Fruit fly (Drosophila melanogaster) whole organism, wandering third instar larva: Measurements from ENCODE around the gene CG15414.
A peak's percentile ranks its signal among the peaks of the same experiment; 100 is the strongest.

Experiments used
- Abd-B ChIP-seq: fragments of >200 bp; optimal IDR thresholded peaks from 2 replicates; lab custom pipeline; 2017; ENCODE audit warnings: missing biosample characterization, missing genetic modification characterization
- CG9705 ChIP-seq: fragments of 200-800 bp; sonication (Bioruptor generic); optimal IDR thresholded peaks from 2 replicates; lab custom pipeline; 2018; ENCODE audit warnings: missing biosample characterization, mild to moderate bottlenecking, missing genetic modification characterization
- GATAd ChIP-seq: sonication (Bioruptor generic); optimal IDR thresholded peaks from 2 replicates; lab custom pipeline; 2016; ENCODE audit warnings: missing biosample characterization, missing genetic modification characterization
- Hr78 ChIP-seq: fragments of >200 bp; optimal IDR thresholded peaks from 2 replicates; lab custom pipeline; 2017; ENCODE audit warnings: missing biosample characterization, missing genetic modification characterization
- Hr83 ChIP-seq: fragments of 200-300 bp; sonication (Bioruptor generic); optimal IDR thresholded peaks from 2 replicates; lab custom pipeline; 2016; ENCODE audit warnings: missing biosample characterization, mild to moderate bottlenecking, missing genetic modification characterization, moderate library complexity; ENCODE audit not compliant: poor library complexity, severe bottlenecking
- foxo ChIP-seq, 2 experiments: fragments of 200-800 bp; sonication (Bioruptor generic); optimal IDR thresholded peaks; 2 replicates in 1 of 2; 3 replicates in 1 of 2; lab custom pipeline; 2016 to 2017; ENCODE audit warnings: missing biosample characterization in 2 of 2, missing genetic modification characterization in 2 of 2
- h ChIP-seq: fragments of 200-800 bp; sonication (Bioruptor generic); optimal IDR thresholded peaks from 3 replicates; lab custom pipeline; 2016; ENCODE audit warnings: missing biosample characterization, mild to moderate bottlenecking, missing genetic modification characterization
- jim ChIP-seq: fragments of 175-275, 200-325 bp; sonication (Bioruptor generic); optimal IDR thresholded peaks from 2 replicates; lab custom pipeline; 2016; ENCODE audit warnings: missing biosample characterization, mild to moderate bottlenecking, missing genetic modification characterization
- psq ChIP-seq: fragments of 200-800 bp; sonication (Bioruptor generic); optimal IDR thresholded peaks from 3 replicates; lab custom pipeline; 2017; ENCODE audit warnings: missing biosample characterization, mild to moderate bottlenecking, missing genetic modification characterization, moderate library complexity
- woc ChIP-seq: sonication (Bioruptor generic); optimal IDR thresholded peaks from 2 replicates; lab custom pipeline; 2016; ENCODE audit warnings: missing biosample characterization, mild to moderate bottlenecking, missing genetic modification characterization

DNA sequence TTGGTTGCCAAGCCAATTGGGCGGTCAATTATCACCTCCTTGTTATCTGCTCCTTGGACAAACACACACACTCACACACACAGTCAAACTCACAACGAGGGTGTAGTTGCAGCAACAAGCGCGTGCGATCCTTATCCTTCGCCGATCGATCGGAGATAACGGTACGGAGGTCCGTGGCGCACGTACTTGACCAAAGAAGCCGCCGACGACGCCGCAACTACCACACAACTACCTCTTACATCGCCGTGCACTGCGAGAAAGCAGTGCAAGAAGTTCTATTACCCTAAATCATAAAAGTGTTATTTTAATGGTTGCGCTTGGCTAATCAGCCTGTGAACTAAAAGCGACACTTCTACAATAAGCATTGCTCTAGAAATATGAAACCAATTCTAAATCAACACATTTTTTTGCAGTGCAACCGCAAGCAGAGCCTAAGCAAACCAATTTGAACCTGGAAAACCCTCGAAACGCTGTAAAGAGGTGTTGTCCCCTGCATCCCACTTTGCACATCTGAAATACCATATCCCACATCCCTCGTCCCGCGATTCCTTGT, 42.2 kb upstream of the CG15414 start:
- no peak for TF ChIP-seq GATAd (GFP tag; lab: Kevin White, UChicago)
- TF ChIP-seq h = peak; percentile 19
- TF ChIP-seq psq = peak; percentile 17
- TF ChIP-seq foxo (GFP tag; optimal IDR thresholded peaks at IDR 0.05; lab: Kevin White, UChicago) = peak in 1 of 2 experiments; percentile 40
- no peak for TF ChIP-seq woc (GFP tag; lab: Kevin White, UChicago)
- TF ChIP-seq Hr83 (GFP tag; lab: Kevin White, UChicago) = no peak
- no peak for TF ChIP-seq Abd-B
- no peak for TF ChIP-seq CG9705 (GFP tag; lab: Kevin White, UChicago)
- no peak for TF ChIP-seq jim (GFP tag; lab: Kevin White, UChicago)
- no peak for TF ChIP-seq Hr78 (GFP tag; lab: Kevin White, UChicago)
